Worm (Caenorhabditis elegans) whole organism, L2 larva: ENCODE results near the gene R10E9.3.

Experiments used
- ama-1 ChIP-seq: fragments of 150-350 bp; optimal IDR thresholded peaks from 2 replicates; lab custom pipeline; 2018; ENCODE audit warnings: inconsistent platforms
- egl-27 ChIP-seq: sonication (generic microtip); optimal IDR thresholded peaks from 3 replicates; lab custom pipeline; 2017; ENCODE audit warnings: missing biosample characterization, missing genetic modification reagents, missing genetic modification characterization
- fos-1 ChIP-seq: fragments of 150-350 bp; optimal IDR thresholded peaks from 2 replicates; lab custom pipeline; 2014; ENCODE audit warnings: missing biosample characterization, missing genetic modification characterization
- mab-5 ChIP-seq: fragments of 150-350 bp; optimal IDR thresholded peaks from 2 replicates; lab custom pipeline; 2014; ENCODE audit warnings: missing biosample characterization, missing genetic modification characterization
- nhr-12 ChIP-seq: fragments of 150-350 bp; optimal IDR thresholded peaks from 2 replicates; lab custom pipeline; 2014; ENCODE audit warnings: missing biosample characterization, missing genetic modification characterization
- nhr-129 ChIP-seq: fragments of 150-350 bp; optimal IDR thresholded peaks from 2 replicates; lab custom pipeline; 2014; ENCODE audit warnings: missing biosample characterization, missing genetic modification characterization
- nhr-237 ChIP-seq: fragments of 150-350 bp; optimal IDR thresholded peaks from 2 replicates; lab custom pipeline; 2014; ENCODE audit warnings: missing biosample characterization, missing genetic modification characterization
- nhr-25 ChIP-seq: fragments of 150-350 bp; sonication (generic microtip); optimal IDR thresholded peaks from 3 replicates; lab custom pipeline; 2014; ENCODE audit warnings: missing biosample characterization, missing genetic modification characterization
- sem-4 ChIP-seq: fragments of 150-350 bp; optimal IDR thresholded peaks from 2 replicates; lab custom pipeline; 2014; ENCODE audit warnings: missing biosample characterization, missing genetic modification reagents, missing genetic modification characterization
- ztf-11 ChIP-seq: sonication (generic microtip); optimal IDR thresholded peaks from 2 replicates; lab custom pipeline; 2017; ENCODE audit warnings: missing biosample characterization, missing genetic modification characterization

- TF ChIP-seq nhr-12 (tag; lab: Kevin White, UChicago): no peak
- TF ChIP-seq nhr-25 (tag; lab: Kevin White, UChicago): no peak
- TF ChIP-seq ztf-11: no peak
- TF ChIP-seq fos-1 (tag; lab: Kevin White, UChicago): no peak
- TF ChIP-seq mab-5 (tag; lab: Kevin White, UChicago): no peak
- TF ChIP-seq nhr-237 (tag; lab: Kevin White, UChicago): no peak
- TF ChIP-seq nhr-129 (tag; lab: Kevin White, UChicago): no peak
- TF ChIP-seq ama-1: no peak
- no peak for TF ChIP-seq sem-4 (tag; lab: Kevin White, UChicago)
- no peak for TF ChIP-seq egl-27 (tag; lab: Kevin White, UChicago)
These were observed 28.6 kb upstream of the R10E9.3 start, which contains the start of gene F37A8.2 for ce11 chrIII:3931423-3931822.
